Fruit fly (Drosophila melanogaster): Measurements from ENCODE around the gene CG9701.
A peak's percentile ranks its signal among the peaks of the same experiment; 100 is the strongest.

Gene CG9701

dm6 chr3L:16697069-16697468, 36.3 kb upstream of the CG9701 start (continued):
- no peak for TF ChIP-seq CG3726 (GFP tag; IDR thresholded peaks at IDR 0.05)
- TF ChIP-seq dpn (GFP tag; optimal IDR thresholded peaks at IDR 0.05), result peak in 1 of 2 experiments; percentile 6
- TF ChIP-seq Fer1 (GFP tag; optimal IDR thresholded peaks at IDR 0.05), result no peak
- no peak for TF ChIP-seq CG7786 (GFP tag; optimal IDR thresholded peaks at IDR 0.05)
- TF ChIP-seq CG6813 (GFP tag; optimal IDR thresholded peaks at IDR 0.05), result no peak
- no peak for TF ChIP-seq hkb (optimal IDR thresholded peaks at IDR 0.05)
- TF ChIP-seq hkb (GFP tag; IDR thresholded peaks at IDR 0.05), result peak; percentile 75
- 0 out of 3 replicates have a peak, but pooled peaks have one; percentile 38 for TF ChIP-seq CG34422 (GFP tag; IDR thresholded peaks at IDR 0.05)
- 0 out of 2 replicates have a peak, but pooled peaks have one; percentile 19 for TF ChIP-seq ranshi (GFP tag; IDR thresholded peaks at IDR 0.05)
- TF ChIP-seq CG7839 (tag; optimal IDR thresholded peaks at IDR 0.05), result peak; percentile 53
- TF ChIP-seq ase (GFP tag; IDR thresholded peaks at IDR 0.05), result peak; percentile 35; the same call in 1 of the 3 replicates
- TF ChIP-seq esg (GFP tag; conservative IDR thresholded peaks at IDR 0.05), result peak; percentile 46; the same call in 1 of the 2 replicates
- no peak for TF ChIP-seq Gsc (GFP tag; IDR thresholded peaks at IDR 0.05)
- peak; percentile 57 for TF ChIP-seq CG31441 (GFP tag; IDR thresholded peaks at IDR 0.05)
- TF ChIP-seq sna (GFP tag; IDR thresholded peaks at IDR 0.05; ENCODE audit: partially characterized antibody), result no peak
- peak; percentile 71 for TF ChIP-seq dmrt99B (tag; optimal IDR thresholded peaks at IDR 0.05)
- TF ChIP-seq wor (GFP tag; IDR thresholded peaks at IDR 0.05), result 0 out of 2 replicates have a peak, but pooled peaks have one; percentile 18
- TF ChIP-seq CG1832 (GFP tag; optimal IDR thresholded peaks at IDR 0.05), result no peak
- peak; percentile 53 for TF ChIP-seq nmo (GFP tag; optimal IDR thresholded peaks at IDR 0.05)
- TF ChIP-seq CG4730 (GFP tag; IDR thresholded peaks at IDR 0.05), result 0 out of 2 replicates have a peak, but pooled peaks have one; percentile 29
- no peak for TF ChIP-seq Oaz (GFP tag; IDR thresholded peaks at IDR 0.05)
- TF ChIP-seq seq (GFP tag; IDR thresholded peaks at IDR 0.05), result 0 out of 2 replicates have a peak, but pooled peaks have one; percentile 22
- TF ChIP-seq CG4424 (GFP tag; optimal IDR thresholded peaks at IDR 0.05), result peak; percentile 24
- no peak for TF ChIP-seq CG7745 (tag; optimal IDR thresholded peaks at IDR 0.05)
- TF ChIP-seq CG2712 (tag; optimal IDR thresholded peaks at IDR 0.05), result peak; percentile 65
- TF ChIP-seq danr (GFP tag; IDR thresholded peaks at IDR 0.05), result 0 out of 2 replicates have a peak, but pooled peaks have one; percentile 16
- TF ChIP-seq ssp (GFP tag; IDR thresholded peaks at IDR 0.05), result peak; percentile 46
- peak; percentile 53 for TF ChIP-seq CG10366 (GFP tag; IDR thresholded peaks at IDR 0.05)
- peak; percentile 43; the same call in 1 of the 3 replicates for TF ChIP-seq zfh1 (GFP tag; IDR thresholded peaks at IDR 0.05)
- TF ChIP-seq tap (tag; optimal IDR thresholded peaks at IDR 0.05), result peak; percentile 46
- TF ChIP-seq Pdp1 (GFP tag; optimal IDR thresholded peaks at IDR 0.05), result no peak
- no peak for TF ChIP-seq CG12219 (GFP tag; optimal IDR thresholded peaks at IDR 0.05)
- peak; percentile 60 for TF ChIP-seq vvl (GFP tag; IDR thresholded peaks at IDR 0.05)
- TF ChIP-seq sisA (GFP tag; IDR thresholded peaks at IDR 0.05), result 0 out of 2 replicates have a peak, but pooled peaks have one; percentile 21
- TF ChIP-seq CG43689 (GFP tag; IDR thresholded peaks at IDR 0.05), result peak; percentile 35; the same call in 1 of the 2 replicates
- TF ChIP-seq onecut (GFP tag; IDR thresholded peaks at IDR 0.05), result no peak
- peak; percentile 20; the same call in 1 of the 2 replicates for TF ChIP-seq E2f1 (GFP tag; IDR thresholded peaks at IDR 0.05)
- TF ChIP-seq CG11560 (tag; IDR thresholded peaks at IDR 0.05), result no peak
- peak; percentile 30 for TF ChIP-seq CG14710 (tag; optimal IDR thresholded peaks at IDR 0.05)
- no peak for TF ChIP-seq shn (GFP tag; optimal IDR thresholded peaks at IDR 0.05)
- TF ChIP-seq lbe (GFP tag; optimal IDR thresholded peaks at IDR 0.05), result no peak
- peak; percentile 38; the same call in 1 of the 2 replicates for TF ChIP-seq CG14014 (GFP tag; IDR thresholded peaks at IDR 0.05)
- TF ChIP-seq CG6689 (GFP tag; IDR thresholded peaks at IDR 0.05), result peak; percentile 33; the same call in 1 of the 2 replicates
- peak; percentile 61 for TF ChIP-seq Blimp-1 (GFP tag; optimal IDR thresholded peaks at IDR 0.05)
- TF ChIP-seq exex (tag; optimal IDR thresholded peaks at IDR 0.05), result no peak
- no peak for TF ChIP-seq CG4820 (GFP tag; optimal IDR thresholded peaks at IDR 0.05)
- TF ChIP-seq CG9437 (GFP tag; optimal IDR thresholded peaks at IDR 0.05), result peak; percentile 7
- no peak for TF ChIP-seq Hr78 (GFP tag; optimal IDR thresholded peaks at IDR 0.05)
- no peak for TF ChIP-seq Hmx (GFP tag; optimal IDR thresholded peaks at IDR 0.05)
- TF ChIP-seq gsb-n (tag; optimal IDR thresholded peaks at IDR 0.05), result peak; percentile 37
